Worm (Caenorhabditis elegans) whole organism, midembryonic: ENCODE data around the gene Y45G12B.3.

Experiments used
- T22C8.4 ChIP-seq: fragments of 200-800 bp; sonication (Bioruptor generic); IDR thresholded peaks from 2 replicates; pipeline ENCODE4 v1.3.6; 2022; ENCODE audit warnings: missing genetic modification characterization, missing compliant biosample characterization
- cog-1 ChIP-seq: sonication (generic microtip); optimal IDR thresholded peaks from 2 replicates; lab custom pipeline; 2016; ENCODE audit warnings: missing genetic modification characterization, missing compliant biosample characterization
- flt-1 ChIP-seq: fragments of 200-800 bp; sonication (Bioruptor generic); IDR thresholded peaks from 2 replicates; pipeline ENCODE4 v1.3.6; 2022; ENCODE audit warnings: missing genetic modification characterization, missing compliant biosample characterization
- klf-2 ChIP-seq: fragments of 200-800 bp; sonication (Bioruptor generic); conservative IDR thresholded peaks from 2 replicates; pipeline ENCODE4 v1.3.6; 2022; ENCODE audit warnings: missing genetic modification reagents, missing genetic modification characterization, missing compliant biosample characterization
- med-1 ChIP-seq: sonication (generic microtip); optimal IDR thresholded peaks from 2 replicates; lab custom pipeline; 2017; ENCODE audit warnings: missing genetic modification characterization, mild to moderate bottlenecking, missing compliant biosample characterization, antibody characterized with exemption, missing genetic modification reagents; ENCODE audit not compliant: insufficient read depth
- ref-1 ChIP-seq: fragments of 200-800 bp; sonication (Bioruptor generic); conservative IDR thresholded peaks from 2 replicates; pipeline ENCODE4 v1.3.6; 2022; ENCODE audit warnings: missing genetic modification reagents, missing genetic modification characterization, missing compliant biosample characterization
- tab-1 ChIP-seq: fragments of 200-800 bp; sonication (Bioruptor generic); IDR thresholded peaks from 2 replicates; pipeline ENCODE4 v1.3.6; 2022; ENCODE audit warnings: missing genetic modification characterization, missing compliant biosample characterization
- ztf-23 ChIP-seq: fragments of 200-800 bp; sonication (Bioruptor generic); IDR thresholded peaks from 2 replicates; pipeline ENCODE4 v1.3.6; 2022; ENCODE audit warnings: missing genetic modification reagents, missing genetic modification characterization, missing compliant biosample characterization
- ztf-29 ChIP-seq: fragments of 200-800 bp; sonication (Bioruptor generic); IDR thresholded peaks from 2 replicates; pipeline ENCODE4 v1.3.6; 2022; ENCODE audit warnings: missing genetic modification reagents, missing genetic modification characterization, missing compliant biosample characterization

Y45G12B.3 gene

ce11 chrV:2695935-2696334 is at the start of gene Y45G12B.3:
Y45G12B.3 (minus strand) TSS chrV:2696254.
- no peak for TF ChIP-seq ref-1 (GFP tag; lab: Robert Waterston, UW)
- TF ChIP-seq ztf-29 (GFP tag; lab: Robert Waterston, UW): no peak
- no peak for TF ChIP-seq ztf-23 (GFP tag; lab: Robert Waterston, UW)
- TF ChIP-seq T22C8.4 (GFP tag; lab: Robert Waterston, UW): no peak
- TF ChIP-seq flt-1: no peak
- no peak for TF ChIP-seq klf-2 (GFP tag; lab: Robert Waterston, UW)
- TF ChIP-seq tab-1 (GFP tag; lab: Robert Waterston, UW): no peak
- TF ChIP-seq cog-1: no peak
- no peak for TF ChIP-seq med-1

- TF ChIP-seq flt-1 (no peak), ztf-23 (GFP tag; lab: Robert Waterston, UW) (no peak), ztf-29 (GFP tag; lab: Robert Waterston, UW) (no peak), klf-2 (GFP tag; lab: Robert Waterston, UW) (no peak)
These were observed 46.2 kb upstream of the Y45G12B.3 start, which contains the start of gene srg-62 for ce11 chrV:2742298-2742697. srg-62 (minus strand) TSS chrV:2742398.

- TF ChIP-seq med-1 (no peak), klf-2 (GFP tag; lab: Robert Waterston, UW) (no peak), cog-1 (no peak), flt-1 (no peak), ztf-29 (GFP tag; lab: Robert Waterston, UW) (no peak), ref-1 (GFP tag; lab: Robert Waterston, UW) (no peak), ztf-23 (GFP tag; lab: Robert Waterston, UW) (no peak), tab-1 (GFP tag; lab: Robert Waterston, UW) (no peak), T22C8.4 (GFP tag; lab: Robert Waterston, UW) (no peak)
These were observed 44.2 kb upstream of the Y45G12B.3 start, which contains the start of gene srg-61 for ce11 chrV:2740228-2740627. srg-61 (minus strand) TSS chrV:2740328.

- TF ChIP-seq klf-2 (GFP tag; lab: Robert Waterston, UW): no peak
- TF ChIP-seq T22C8.4 (GFP tag; lab: Robert Waterston, UW): no peak
- TF ChIP-seq flt-1: 0 out of 2 replicates have a peak, but pooled peaks have one; percentile 14
These were observed 43.6 kb upstream of the Y45G12B.3 start for ce11 chrV:2739607-2740006.

ce11 chrV:2738174-2738573 is 42.1 kb upstream of the Y45G12B.3 start, which contains the start of gene srg-56:
srg-56 (minus strand) TSS chrV:2738274.
- TF ChIP-seq T22C8.4 (GFP tag; lab: Robert Waterston, UW) (no peak), tab-1 (GFP tag; lab: Robert Waterston, UW) (no peak), ztf-23 (GFP tag; lab: Robert Waterston, UW) (no peak), klf-2 (GFP tag; lab: Robert Waterston, UW) (no peak), flt-1 (no peak), cog-1 (no peak), med-1 (no peak)

ce11 chrV:2734360-2734759 is 38.3 kb upstream of the Y45G12B.3 start, which contains the start of gene srg-57:
srg-57 (minus strand) TSS chrV:2734460.
- TF ChIP-seq T22C8.4 (GFP tag; lab: Robert Waterston, UW) (no peak), klf-2 (GFP tag; lab: Robert Waterston, UW) (no peak), cog-1 (no peak), ztf-23 (GFP tag; lab: Robert Waterston, UW) (no peak), med-1 (no peak), tab-1 (GFP tag; lab: Robert Waterston, UW) (no peak), flt-1 (no peak), ztf-29 (GFP tag; lab: Robert Waterston, UW) (no peak), ref-1 (GFP tag; lab: Robert Waterston, UW) (no peak)

ce11 chrV:2730784-2731480 is 34.9 kb upstream of the Y45G12B.3 start, which contains the start of gene dod-3:
dod-3 (minus strand) TSS chrV:2731098.
- TF ChIP-seq ztf-23 (GFP tag; lab: Robert Waterston, UW) (no peak), med-1 (no peak), ztf-29 (GFP tag; lab: Robert Waterston, UW) (no peak), flt-1 (no peak), klf-2 (GFP tag; lab: Robert Waterston, UW) (no peak), cog-1 (no peak), ref-1 (GFP tag; lab: Robert Waterston, UW) (no peak), T22C8.4 (GFP tag; lab: Robert Waterston, UW) (no peak), tab-1 (GFP tag; lab: Robert Waterston, UW) (no peak)

- TF ChIP-seq ztf-29 (GFP tag; lab: Robert Waterston, UW) (no peak), med-1 (no peak), T22C8.4 (GFP tag; lab: Robert Waterston, UW) (no peak), flt-1 (no peak), cog-1 (no peak), klf-2 (GFP tag; lab: Robert Waterston, UW) (no peak), tab-1 (GFP tag; lab: Robert Waterston, UW) (no peak), ztf-23 (GFP tag; lab: Robert Waterston, UW) (no peak), ref-1 (GFP tag; lab: Robert Waterston, UW) (no peak)
These were observed 32.2 kb upstream of the Y45G12B.3 start, which contains the start of gene str-33 for ce11 chrV:2728236-2728635. str-33 (plus strand) TSS chrV:2728536.

- TF ChIP-seq T22C8.4 (GFP tag; lab: Robert Waterston, UW): no peak
- TF ChIP-seq ztf-23 (GFP tag; lab: Robert Waterston, UW): no peak
- TF ChIP-seq klf-2 (GFP tag; lab: Robert Waterston, UW): no peak
- TF ChIP-seq ztf-29 (GFP tag; lab: Robert Waterston, UW): no peak
- no peak for TF ChIP-seq med-1
- no peak for TF ChIP-seq ref-1 (GFP tag; lab: Robert Waterston, UW)
- no peak for TF ChIP-seq tab-1 (GFP tag; lab: Robert Waterston, UW)
- TF ChIP-seq cog-1: no peak
These were observed 31.0 kb upstream of the Y45G12B.3 start, which contains the start of gene str-13 for ce11 chrV:2727101-2727500. str-13 (minus strand) TSS chrV:2727201.

- TF ChIP-seq ztf-23 (GFP tag; lab: Robert Waterston, UW): no peak
- no peak for TF ChIP-seq cog-1
- TF ChIP-seq klf-2 (GFP tag; lab: Robert Waterston, UW): no peak
- TF ChIP-seq med-1: no peak
- no peak for TF ChIP-seq ztf-29 (GFP tag; lab: Robert Waterston, UW)
- TF ChIP-seq ref-1 (GFP tag; lab: Robert Waterston, UW): no peak
These were observed 29.2 kb upstream of the Y45G12B.3 start, which contains the start of gene srg-59 for ce11 chrV:2725225-2725624. srg-59 (minus strand) TSS chrV:2725325.
